Fruit fly (Drosophila melanogaster): ENCODE measurements around the gene CG5877.

The CG5877 gene

dm6 chrX:15298298-15299069, 5.7 kb downstream of the CG5877 start:
- peak; percentile 57 for TF ChIP-seq D1 (tag; optimal IDR thresholded peaks at IDR 0.05)
- TF ChIP-seq CG4496 (GFP tag; IDR thresholded peaks at IDR 0.05) = peak; percentile 92
- peak; percentile 85 for TF ChIP-seq CG9948 (tag; optimal IDR thresholded peaks at IDR 0.05)
- TF ChIP-seq Pif1B (GFP tag; optimal IDR thresholded peaks at IDR 0.05) = peak; percentile 66
- peak; percentile 92 for TF ChIP-seq CG8159 (tag; optimal IDR thresholded peaks at IDR 0.05)
- peak; percentile 70 for TF ChIP-seq Pif1A (GFP tag; optimal IDR thresholded peaks at IDR 0.05)
- TF ChIP-seq Ets98B (GFP tag; IDR thresholded peaks at IDR 0.05) = peak; percentile 88
- TF ChIP-seq gl (tag; optimal IDR thresholded peaks at IDR 0.05) = peak; percentile 47
- TF ChIP-seq CG34367 (tag; optimal IDR thresholded peaks at IDR 0.05) = peak; percentile 82
- TF ChIP-seq EcR (GFP tag; optimal IDR thresholded peaks at IDR 0.05) = peak; percentile 79
- TF ChIP-seq CG12605 (GFP tag; IDR thresholded peaks at IDR 0.05) = peak; percentile 78
- peak; percentile 89 for TF ChIP-seq CG15710 (tag; optimal IDR thresholded peaks at IDR 0.05)
- peak; percentile 87 for TF ChIP-seq Snoo (tag; optimal IDR thresholded peaks at IDR 0.05)
- TF ChIP-seq CG8301 (tag; optimal IDR thresholded peaks at IDR 0.05) = peak; percentile 91
- TF ChIP-seq CG17806 (tag; optimal IDR thresholded peaks at IDR 0.05) = peak; percentile 77
- TF ChIP-seq CG13204 (GFP tag; optimal IDR thresholded peaks at IDR 0.05) = peak; percentile 99
- TF ChIP-seq rn (GFP tag; IDR thresholded peaks at IDR 0.05) = peak; percentile 85
- TF ChIP-seq CG10348 (GFP tag; IDR thresholded peaks at IDR 0.05) = peak; percentile 92
- TF ChIP-seq CG32121 (GFP tag; IDR thresholded peaks at IDR 0.05) = peak; percentile 94
- peak; percentile 95 for TF ChIP-seq CG14655 (GFP tag; optimal IDR thresholded peaks at IDR 0.05)
- TF ChIP-seq fd96Ca (GFP tag; IDR thresholded peaks at IDR 0.05) = peak; percentile 91

- TF ChIP-seq CG17806 (tag; optimal IDR thresholded peaks at IDR 0.05) (no peak), rn (GFP tag; IDR thresholded peaks at IDR 0.05) (no peak), CG14655 (GFP tag; optimal IDR thresholded peaks at IDR 0.05) (no peak), CG8301 (tag; optimal IDR thresholded peaks at IDR 0.05) (no peak), CG34367 (tag; optimal IDR thresholded peaks at IDR 0.05) (no peak), EcR (GFP tag; optimal IDR thresholded peaks at IDR 0.05) (no peak), D1 (tag; optimal IDR thresholded peaks at IDR 0.05) (no peak), Pif1B (GFP tag; optimal IDR thresholded peaks at IDR 0.05) (no peak), Snoo (tag; optimal IDR thresholded peaks at IDR 0.05) (no peak), CG12605 (GFP tag; IDR thresholded peaks at IDR 0.05) (no peak), fd96Ca (GFP tag; IDR thresholded peaks at IDR 0.05) (no peak), Ets98B (GFP tag; IDR thresholded peaks at IDR 0.05) (no peak), CG13204 (GFP tag; optimal IDR thresholded peaks at IDR 0.05) (no peak)
These were observed 7.3 kb downstream of the CG5877 start for dm6 chrX:15299927-15300740.

dm6 chrX:15301175-15301574, 8.3 kb downstream of the CG5877 start:
- no peak for TF ChIP-seq CG13204 (GFP tag; optimal IDR thresholded peaks at IDR 0.05)
- no peak for TF ChIP-seq CG10348 (GFP tag; IDR thresholded peaks at IDR 0.05)
- no peak for TF ChIP-seq EcR (GFP tag; optimal IDR thresholded peaks at IDR 0.05)
- TF ChIP-seq CG14655 (GFP tag; optimal IDR thresholded peaks at IDR 0.05) = no peak
- no peak for TF ChIP-seq CG4496 (GFP tag; IDR thresholded peaks at IDR 0.05)
- no peak for TF ChIP-seq Snoo (tag; optimal IDR thresholded peaks at IDR 0.05)
- TF ChIP-seq fd96Ca (GFP tag; IDR thresholded peaks at IDR 0.05) = no peak
- TF ChIP-seq CG12605 (GFP tag; IDR thresholded peaks at IDR 0.05) = no peak
- no peak for TF ChIP-seq CG8159 (tag; optimal IDR thresholded peaks at IDR 0.05)
- no peak for TF ChIP-seq CG34367 (tag; optimal IDR thresholded peaks at IDR 0.05)
- TF ChIP-seq CG15710 (tag; optimal IDR thresholded peaks at IDR 0.05) = no peak
- TF ChIP-seq Ets98B (GFP tag; IDR thresholded peaks at IDR 0.05) = no peak
- no peak for TF ChIP-seq Pif1B (GFP tag; optimal IDR thresholded peaks at IDR 0.05)
- TF ChIP-seq CG9948 (tag; optimal IDR thresholded peaks at IDR 0.05) = no peak
- no peak for TF ChIP-seq gl (tag; optimal IDR thresholded peaks at IDR 0.05)
- no peak for TF ChIP-seq Pif1A (GFP tag; optimal IDR thresholded peaks at IDR 0.05)
- no peak for TF ChIP-seq D1 (tag; optimal IDR thresholded peaks at IDR 0.05)
- TF ChIP-seq rn (GFP tag; IDR thresholded peaks at IDR 0.05) = no peak
- no peak for TF ChIP-seq CG32121 (GFP tag; IDR thresholded peaks at IDR 0.05)

DNA sequence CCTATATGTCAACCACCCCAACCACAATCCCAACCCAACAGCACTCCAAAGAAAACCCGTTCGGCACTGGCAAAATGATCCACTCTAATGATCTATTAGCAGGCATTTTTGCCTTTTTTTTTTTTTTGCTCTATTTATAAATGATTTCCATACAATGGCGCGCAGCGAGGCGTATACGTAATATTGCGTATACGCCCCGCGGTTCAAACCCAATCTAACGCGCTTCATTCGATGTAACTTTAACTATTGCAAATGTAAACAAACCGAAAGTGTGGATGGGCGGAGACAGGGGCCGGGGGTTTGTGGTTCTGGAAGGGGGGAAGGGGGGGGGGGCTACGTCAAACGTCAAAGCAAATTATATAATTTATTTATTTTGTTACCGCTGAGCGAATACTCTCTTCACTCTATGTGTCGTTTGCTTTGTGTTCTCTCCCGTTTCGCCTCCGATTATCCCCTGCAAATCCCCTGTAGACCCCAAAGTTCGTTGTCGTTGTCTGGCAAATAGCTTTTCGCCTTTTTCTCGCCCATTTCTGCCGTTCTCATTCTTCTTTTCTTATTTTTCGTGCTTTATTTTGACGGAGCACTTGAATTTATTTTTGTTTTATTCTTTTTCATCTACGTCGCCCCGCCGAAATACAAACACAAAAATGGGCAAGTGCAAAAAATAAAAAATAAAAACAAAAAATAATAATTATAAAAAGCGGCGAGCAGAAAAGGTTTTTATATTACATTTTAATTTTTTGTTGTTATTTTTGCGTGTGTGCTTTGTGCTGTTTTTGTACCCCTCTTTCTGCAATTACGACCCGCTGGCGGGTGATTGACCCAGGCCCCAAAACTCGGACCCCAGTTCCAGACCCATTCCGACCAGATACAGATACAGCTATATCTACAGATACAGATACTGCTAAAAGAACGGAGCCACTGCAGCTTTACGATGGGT, 10.6 kb downstream of the CG5877 start:
- no peak for TF ChIP-seq rn (GFP tag; IDR thresholded peaks at IDR 0.05)
- no peak for TF ChIP-seq Ets98B (GFP tag; IDR thresholded peaks at IDR 0.05)
- TF ChIP-seq Snoo (tag; optimal IDR thresholded peaks at IDR 0.05) = peak; percentile 27
- TF ChIP-seq CG9948 (tag; optimal IDR thresholded peaks at IDR 0.05) = no peak

- TF ChIP-seq CG17806 (tag; optimal IDR thresholded peaks at IDR 0.05) (no peak), CG4496 (GFP tag; IDR thresholded peaks at IDR 0.05) (0 out of 3 replicates have a peak, but pooled peaks have one; percentile 36), CG13204 (GFP tag; optimal IDR thresholded peaks at IDR 0.05) (no peak), CG15710 (tag; optimal IDR thresholded peaks at IDR 0.05) (no peak), EcR (GFP tag; optimal IDR thresholded peaks at IDR 0.05) (no peak), CG12605 (GFP tag; IDR thresholded peaks at IDR 0.05) (no peak), CG8159 (tag; optimal IDR thresholded peaks at IDR 0.05) (peak; percentile 2), Pif1A (GFP tag; optimal IDR thresholded peaks at IDR 0.05) (no peak), D1 (tag; optimal IDR thresholded peaks at IDR 0.05) (no peak), CG14655 (GFP tag; optimal IDR thresholded peaks at IDR 0.05) (peak; percentile 7), Snoo (tag; optimal IDR thresholded peaks at IDR 0.05) (no peak)
These were observed 11.4 kb downstream of the CG5877 start for dm6 chrX:15304211-15304610.

Measured in whole organism, pupa.